Worm (Caenorhabditis elegans): ENCODE data around the gene F13H8.8.

Gene F13H8.8

ce11 chrII:6260684-6261083, 7.2 kb downstream of the F13H8.8 start, which contains the start of gene nmgp-1 (continued):
- TF ChIP-seq arid-1 (GFP tag; conservative IDR thresholded peaks at IDR 0.05): no peak
- no peak for TF ChIP-seq aly-2 (tag; optimal IDR thresholded peaks at IDR 0.05)
- peak; percentile 76 for TF ChIP-seq aha-1 (tag)
- no peak for TF ChIP-seq unc-62 (GFP tag; optimal IDR thresholded peaks at IDR 0.05 in 1 of 2)
- TF ChIP-seq unc-62 (tag; optimal IDR thresholded peaks at IDR 0.05): no peak
- TF ChIP-seq nhr-6 (tag; optimal IDR thresholded peaks at IDR 0.05): peak; percentile 38
- no peak for TF ChIP-seq saeg-2 (GFP tag; IDR thresholded peaks at IDR 0.05)
- TF ChIP-seq hlh-11 (tag; optimal IDR thresholded peaks at IDR 0.05): peak; percentile 36
- peak; percentile 30 for TF ChIP-seq dve-1 (tag; optimal IDR thresholded peaks at IDR 0.05; ENCODE audit: insufficient read depth)
- TF ChIP-seq ceh-82 (tag; optimal IDR thresholded peaks at IDR 0.05): no peak
- TF ChIP-seq dmd-6 (GFP tag; IDR thresholded peaks at IDR 0.05): no peak
- no peak for TF ChIP-seq fkh-10 (GFP tag; optimal IDR thresholded peaks at IDR 0.05)
- TF ChIP-seq Y5F2A.4 (GFP tag; optimal IDR thresholded peaks at IDR 0.05): no peak
- no peak for TF ChIP-seq D1046.2 (GFP tag; IDR thresholded peaks at IDR 0.05)
- no peak for TF ChIP-seq F37D6.2 (tag; optimal IDR thresholded peaks at IDR 0.05)

ce11 chrII:6259867-6260266, 8.0 kb downstream of the F13H8.8 start, which contains the start of gene F13H8.11:
Gene F13H8.11 (minus strand): TSS chrII:6260021.
- no peak for TF ChIP-seq unc-130 (GFP tag; optimal IDR thresholded peaks at IDR 0.05)
- no peak for TF ChIP-seq egl-27 (tag; optimal IDR thresholded peaks at IDR 0.05)
- TF ChIP-seq nhr-77 (tag; optimal IDR thresholded peaks at IDR 0.05): peak; percentile 9
- TF ChIP-seq dmd-6 (GFP tag; IDR thresholded peaks at IDR 0.05): no peak; the same call in 1 of the 2 replicates
- no peak for TF ChIP-seq R02D3.7 (tag; optimal IDR thresholded peaks at IDR 0.05)
- TF ChIP-seq nhr-28 (tag; optimal IDR thresholded peaks at IDR 0.05): peak; percentile 92
- TF ChIP-seq daf-16 (GFP tag; optimal IDR thresholded peaks at IDR 0.05): no peak
- peak; percentile 90 for TF ChIP-seq daf-16 (tag; optimal IDR thresholded peaks at IDR 0.05)
- peak; percentile 76 for TF ChIP-seq pqm-1 (tag; optimal IDR thresholded peaks at IDR 0.05)

- TF ChIP-seq dmd-6 (GFP tag; IDR thresholded peaks at IDR 0.05): no peak
- TF ChIP-seq nhr-28 (tag; optimal IDR thresholded peaks at IDR 0.05): peak; percentile 97
Measured at ce11 chrII:6257220-6257877, 10.5 kb downstream of the F13H8.8 start.

ce11 chrII:6256024-6256423, 11.9 kb downstream of the F13H8.8 start, which contains the start of gene F13H8.5:
Gene F13H8.5 (minus strand): TSS chrII:6256124.
- TF ChIP-seq T26A8.4 (GFP tag; IDR thresholded peaks at IDR 0.05): no peak
- no peak for TF ChIP-seq ceh-32 (tag; optimal IDR thresholded peaks at IDR 0.05; ENCODE audit: poor library complexity)
- no peak for TF ChIP-seq sdz-12 (GFP tag; optimal IDR thresholded peaks at IDR 0.05)
- no peak for TF ChIP-seq skn-1 (tag; optimal IDR thresholded peaks at IDR 0.05)
- TF ChIP-seq lin-13 (GFP tag; optimal IDR thresholded peaks at IDR 0.05): no peak
- no peak for TF ChIP-seq ceh-20 (GFP tag; IDR thresholded peaks at IDR 0.05)
- TF ChIP-seq set-16 (GFP tag; IDR thresholded peaks at IDR 0.05): no peak
- no peak for TF ChIP-seq F44E2.7 (GFP tag; IDR thresholded peaks at IDR 0.05)
- no peak for TF ChIP-seq aha-1 (tag)
- TF ChIP-seq daf-19 (GFP tag; conservative IDR thresholded peaks at IDR 0.05): no peak
- TF ChIP-seq lsy-2 (tag; optimal IDR thresholded peaks at IDR 0.05): no peak
- no peak for TF ChIP-seq lin-15B (tag; optimal IDR thresholded peaks at IDR 0.05)
- no peak for TF ChIP-seq ZK546.5 (tag; optimal IDR thresholded peaks at IDR 0.05)
- no peak for TF ChIP-seq dve-1 (tag; optimal IDR thresholded peaks at IDR 0.05; ENCODE audit: insufficient read depth)
- no peak for TF ChIP-seq nhr-28 (tag; optimal IDR thresholded peaks at IDR 0.05)
- no peak for TF ChIP-seq hlh-30 (tag; optimal IDR thresholded peaks at IDR 0.05; ENCODE audit: insufficient read depth)
- no peak for TF ChIP-seq arid-1 (GFP tag; conservative IDR thresholded peaks at IDR 0.05)
- TF ChIP-seq cey-2 (tag; optimal IDR thresholded peaks at IDR 0.05; ENCODE audit: borderline replicate concordance, insufficient read depth): no peak

Data from whole organism, L4 larva.